Worm (Caenorhabditis elegans) whole organism, late embryonic: ENCODE data around the gene ruvb-2.

Experiments used
- ceh-6 ChIP-seq: fragments of 200-800 bp; sonication (Bioruptor generic); optimal IDR thresholded peaks from 2 replicates; lab custom pipeline; 2018; ENCODE audit warnings: mild to moderate bottlenecking, missing genetic modification characterization, missing compliant biosample characterization
- dve-1 ChIP-seq: sonication (generic microtip); optimal IDR thresholded peaks from 2 replicates; lab custom pipeline; 2017; ENCODE audit warnings: antibody characterized with exemption, mild to moderate bottlenecking, missing genetic modification characterization, missing compliant biosample characterization
- odd-2 ChIP-seq: sonication (generic microtip); optimal IDR thresholded peaks from 2 replicates; lab custom pipeline; 2017; ENCODE audit warnings: antibody characterized with exemption, mild to moderate bottlenecking, missing genetic modification characterization, missing compliant biosample characterization
- pha-4 ChIP-seq: fragments of 150-350 bp; optimal IDR thresholded peaks from 2 replicates; lab custom pipeline; 2018; ENCODE audit warnings: missing biosample characterization, missing genetic modification reagents, missing genetic modification characterization

ce11 chrIV:6872958-6873357, 46.2 kb downstream of the ruvb-2 start, which contains the start of gene srx-19:
- no peak for TF ChIP-seq pha-4 (tag; lab: Kevin White, UChicago)
- no peak for TF ChIP-seq dve-1 (tag; lab: Kevin White, UChicago)
- no peak for TF ChIP-seq ceh-6 (GFP tag; lab: Kevin White, UChicago)
- TF ChIP-seq odd-2 = no peak
